Worm (Caenorhabditis elegans) whole organism, L4 larva: ENCODE measurements around the gene srj-26.
"Not testable (repeated sequence)": the region's sequence is repeated elsewhere in the genome, so short reads cannot be mapped to it uniquely, and the experiment has no call there.

ENCODE experiments used
- D1046.2 ChIP-seq: fragments of 200-800 bp; sonication (Bioruptor generic); IDR thresholded peaks from 2 replicates; pipeline ENCODE4 v1.3.6; 2022; ENCODE audit warnings: missing genetic modification characterization, missing compliant biosample characterization
- F37D6.2 ChIP-seq: sonication (generic microtip); optimal IDR thresholded peaks from 2 replicates; lab custom pipeline; 2016; ENCODE audit warnings: mild to moderate bottlenecking, missing genetic modification characterization, missing compliant biosample characterization
- F44E2.7 ChIP-seq: fragments of 200-800 bp; sonication (Bioruptor generic); IDR thresholded peaks from 2 replicates; pipeline ENCODE4 v2.1.2; 2022; ENCODE audit warnings: missing genetic modification characterization, missing compliant biosample characterization
- F49E8.2 ChIP-seq: sonication (generic microtip); optimal IDR thresholded peaks from 2 replicates; lab custom pipeline; 2016; ENCODE audit warnings: missing compliant biosample characterization, mild to moderate bottlenecking, missing genetic modification characterization, borderline replicate concordance
- R02D3.7 ChIP-seq: fragments of 150-350 bp; sonication (generic microtip); optimal IDR thresholded peaks from 3 replicates; lab custom pipeline; 2014; ENCODE audit warnings: missing biosample characterization, missing genetic modification characterization
- T26A8.4 ChIP-seq: fragments of 200-800 bp; sonication (Bioruptor generic); IDR thresholded peaks from 2 replicates; pipeline ENCODE4 v1.3.6; 2022; ENCODE audit warnings: missing genetic modification characterization, missing compliant biosample characterization
- Y75B8A.6 ChIP-seq: fragments of 200-800 bp; sonication (Bioruptor generic); IDR thresholded peaks from 2 replicates; pipeline ENCODE4 v1.3.6; 2022; ENCODE audit warnings: missing genetic modification reagents, missing genetic modification characterization, missing compliant biosample characterization
- ZK337.2 ChIP-seq: fragments of 200-800 bp; sonication (Bioruptor generic); IDR thresholded peaks from 2 replicates; pipeline ENCODE4 v1.3.6; 2022; ENCODE audit warnings: missing genetic modification reagents, missing genetic modification characterization, missing compliant biosample characterization
- ZK546.5 ChIP-seq, 2 experiments: sonication (generic microtip); optimal IDR thresholded peaks; 2 replicates each; lab custom pipeline; 2017; ENCODE audit warnings: missing biosample characterization in 2 of 2, missing genetic modification characterization in 2 of 2
- aha-1 ChIP-seq: fragments of 150-350 bp; peaks from one replicate; lab custom pipeline; 2014; ENCODE audit warnings: missing biosample characterization, missing genetic modification characterization
- ceh-20 ChIP-seq: fragments of 200-800 bp; sonication (Bioruptor generic); IDR thresholded peaks from 2 replicates; pipeline ENCODE4 v1.3.6; 2022; ENCODE audit warnings: missing genetic modification reagents, missing genetic modification characterization, missing compliant biosample characterization
- ceh-44 ChIP-seq: fragments of 200-800 bp; sonication (Bioruptor generic); IDR thresholded peaks from 2 replicates; pipeline ENCODE4 v1.3.6; 2022; ENCODE audit warnings: missing genetic modification reagents, missing genetic modification characterization, missing compliant biosample characterization
- ceh-62 ChIP-seq: sonication (generic microtip); optimal IDR thresholded peaks from 2 replicates; lab custom pipeline; 2017; ENCODE audit warnings: missing biosample characterization, missing genetic modification characterization
- ceh-82 ChIP-seq: sonication (generic microtip); optimal IDR thresholded peaks from 2 replicates; lab custom pipeline; 2017; ENCODE audit warnings: missing biosample characterization, missing genetic modification characterization
- daf-12 ChIP-seq: fragments of 150-350 bp; optimal IDR thresholded peaks from 2 replicates; lab custom pipeline; 2014; ENCODE audit warnings: missing biosample characterization, missing genetic modification reagents, missing genetic modification characterization
- daf-16 ChIP-seq, 3 experiments: sonication (generic microtip); optimal IDR thresholded peaks; 2 replicates each; lab custom pipeline; 2016 to 2017; ENCODE audit warnings: missing genetic modification characterization in 3 of 3, missing genetic modification reagents in 3 of 3, mild to moderate bottlenecking in 2 of 3, missing compliant biosample characterization in 2 of 3, missing biosample characterization in 1 of 3, moderate library complexity in 1 of 3
- daf-19 ChIP-seq: fragments of 200-800 bp; sonication (Bioruptor generic); conservative IDR thresholded peaks from 2 replicates; pipeline ENCODE4 v1.3.6; 2022; ENCODE audit warnings: missing genetic modification characterization, missing compliant biosample characterization
- daf-8 ChIP-seq: fragments of 200-800 bp; sonication (Bioruptor generic); IDR thresholded peaks from 2 replicates; pipeline ENCODE4 v1.3.6; 2022; ENCODE audit warnings: missing genetic modification characterization, missing compliant biosample characterization
- dmd-6 ChIP-seq: fragments of 200-800 bp; sonication (Bioruptor generic); IDR thresholded peaks from 2 replicates; pipeline ENCODE4 v1.3.6; 2022; ENCODE audit warnings: missing genetic modification reagents, missing genetic modification characterization, missing compliant biosample characterization
- dmd-8 ChIP-seq: fragments of 200-800 bp; sonication (Bioruptor generic); IDR thresholded peaks from 2 replicates; pipeline ENCODE4 v1.3.6; 2022; ENCODE audit warnings: missing genetic modification characterization, missing compliant biosample characterization
- dmd-9 ChIP-seq: fragments of 200-800 bp; sonication (Bioruptor generic); IDR thresholded peaks from 2 replicates; pipeline ENCODE4 v1.3.6; 2022; ENCODE audit warnings: missing genetic modification reagents, missing genetic modification characterization, missing compliant biosample characterization
- egl-43 ChIP-seq: fragments of 200-800 bp; sonication (Bioruptor generic); IDR thresholded peaks from 2 replicates; pipeline ENCODE4 v1.3.6; 2022; ENCODE audit warnings: missing genetic modification reagents, missing genetic modification characterization, missing compliant biosample characterization
- fos-1 ChIP-seq: fragments of 150-350 bp; optimal IDR thresholded peaks from 2 replicates; lab custom pipeline; 2014; ENCODE audit warnings: missing biosample characterization, missing genetic modification characterization
- gei-8 ChIP-seq: fragments of 200-800 bp; sonication (Bioruptor generic); optimal IDR thresholded peaks from 2 replicates; lab custom pipeline; 2018; ENCODE audit warnings: mild to moderate bottlenecking, missing genetic modification characterization, missing compliant biosample characterization
- hlh-11 ChIP-seq: fragments of 200-800 bp; sonication (Bioruptor generic); optimal IDR thresholded peaks from 2 replicates; lab custom pipeline; 2018; ENCODE audit warnings: mild to moderate bottlenecking, missing genetic modification characterization, missing compliant biosample characterization
- hlh-30 ChIP-seq: sonication (generic microtip); optimal IDR thresholded peaks from 2 replicates; lab custom pipeline; 2017; ENCODE audit warnings: antibody characterized with exemption, mild to moderate bottlenecking, missing genetic modification characterization, missing compliant biosample characterization; ENCODE audit not compliant: insufficient read depth
- lim-7 ChIP-seq: fragments of 200-800 bp; sonication (Bioruptor generic); IDR thresholded peaks from 2 replicates; pipeline ENCODE4 v1.3.6; 2022; ENCODE audit warnings: missing genetic modification characterization, missing compliant biosample characterization
- lin-38 ChIP-seq: fragments of 200-800 bp; sonication (Bioruptor generic); IDR thresholded peaks from 2 replicates; pipeline ENCODE4 v1.3.6; 2022; ENCODE audit warnings: missing genetic modification reagents, missing genetic modification characterization, missing compliant biosample characterization
- madf-5 ChIP-seq, 2 experiments: fragments of 200-800 bp; sonication (Bioruptor generic); IDR thresholded peaks; 2 replicates each; pipeline ENCODE4 v1.3.6; 2022; ENCODE audit warnings: missing compliant biosample characterization in 2 of 2, missing genetic modification characterization in 2 of 2
- mxl-3 ChIP-seq: fragments of 200-800 bp; sonication (Bioruptor generic); optimal IDR thresholded peaks from 2 replicates; lab custom pipeline; 2018; ENCODE audit warnings: mild to moderate bottlenecking, missing genetic modification characterization, missing compliant biosample characterization
- nhr-10 ChIP-seq: fragments of 150-350 bp; optimal IDR thresholded peaks from 2 replicates; lab custom pipeline; 2014; ENCODE audit warnings: missing biosample characterization, missing genetic modification characterization
- nhr-42 ChIP-seq: fragments of 200-800 bp; sonication (Bioruptor generic); IDR thresholded peaks from 2 replicates; pipeline ENCODE4 v1.3.6; 2022; ENCODE audit warnings: missing genetic modification characterization, missing compliant biosample characterization
- nhr-48 ChIP-seq: sonication (generic microtip); optimal IDR thresholded peaks from 2 replicates; lab custom pipeline; 2016; ENCODE audit warnings: mild to moderate bottlenecking, missing genetic modification characterization, missing compliant biosample characterization
- php-3 ChIP-seq: fragments of 200-800 bp; sonication (Bioruptor generic); IDR thresholded peaks from 2 replicates; pipeline ENCODE4 v1.3.6; 2022; ENCODE audit warnings: missing genetic modification reagents, missing genetic modification characterization, missing compliant biosample characterization
- saeg-2 ChIP-seq: fragments of 200-800 bp; sonication (Bioruptor generic); IDR thresholded peaks from 2 replicates; pipeline ENCODE4 v1.3.6; 2022; ENCODE audit warnings: missing genetic modification reagents, missing genetic modification characterization, missing compliant biosample characterization
- sdz-12 ChIP-seq: fragments of 200-800 bp; sonication (Bioruptor generic); optimal IDR thresholded peaks from 2 replicates; lab custom pipeline; 2018; ENCODE audit warnings: mild to moderate bottlenecking, missing genetic modification characterization, missing compliant biosample characterization
- set-16 ChIP-seq: fragments of 200-800 bp; sonication (Bioruptor generic); IDR thresholded peaks from 2 replicates; pipeline ENCODE4 v1.3.6; 2022; ENCODE audit warnings: missing genetic modification reagents, missing genetic modification characterization, missing compliant biosample characterization
- skn-1 ChIP-seq: fragments of 150-350 bp; optimal IDR thresholded peaks from 2 replicates; lab custom pipeline; 2014; ENCODE audit warnings: missing biosample characterization, missing genetic modification characterization
- snpc-1.2 ChIP-seq: fragments of 200-800 bp; sonication (Bioruptor generic); IDR thresholded peaks from 2 replicates; pipeline ENCODE4 v1.3.6; 2022; ENCODE audit warnings: missing genetic modification reagents, missing genetic modification characterization, missing compliant biosample characterization
- snpc-4 ChIP-seq: fragments of 150-350 bp; optimal IDR thresholded peaks from 2 replicates; lab custom pipeline; 2014; ENCODE audit warnings: missing biosample characterization, missing genetic modification characterization
- tag-97 ChIP-seq: fragments of 200-800 bp; sonication (Bioruptor generic); IDR thresholded peaks from 2 replicates; pipeline ENCODE4 v1.3.6; 2022; ENCODE audit warnings: missing genetic modification characterization, missing compliant biosample characterization
- vab-7 ChIP-seq: fragments of 200-800 bp; sonication (Bioruptor generic); IDR thresholded peaks from 2 replicates; pipeline ENCODE4 v1.3.6; 2022; ENCODE audit warnings: missing genetic modification reagents, missing genetic modification characterization, missing compliant biosample characterization
- zfp-2 ChIP-seq: sonication (generic microtip); optimal IDR thresholded peaks from 2 replicates; lab custom pipeline; 2016; ENCODE audit warnings: mild to moderate bottlenecking, missing genetic modification characterization, missing compliant biosample characterization

The srj-26 gene

ce11 chrV:18397814-18398213 lies 23.1 kb upstream of the srj-26 start, which contains the start of gene Y51A2B.16:
Y51A2B.16 (minus strand) TSS chrV:18397914.
- TF ChIP-seq vab-7: no peak
- no peak for TF ChIP-seq mxl-3 (GFP tag; lab: Kevin White, UChicago)
- no peak for TF ChIP-seq Y75B8A.6 (GFP tag; lab: Robert Waterston, UW)
- no peak for TF ChIP-seq F49E8.2 (tag; lab: Kevin White, UChicago)
- TF ChIP-seq gei-8 (GFP tag; lab: Kevin White, UChicago): no peak
- TF ChIP-seq ZK546.5 (tag; optimal IDR thresholded peaks at IDR 0.05; lab: Kevin White, UChicago): no peak
- TF ChIP-seq madf-5 (GFP tag; IDR thresholded peaks at IDR 0.05; lab: Robert Waterston, UW): no peak
- no peak for TF ChIP-seq D1046.2 (GFP tag; lab: Robert Waterston, UW)
- no peak for TF ChIP-seq sdz-12 (GFP tag; lab: Kevin White, UChicago)
- no peak for TF ChIP-seq hlh-11 (tag; lab: Kevin White, UChicago)
- no peak for TF ChIP-seq nhr-48 (tag; lab: Kevin White, UChicago)
- no peak for TF ChIP-seq ceh-44 (GFP tag; lab: Robert Waterston, UW)
- no peak for TF ChIP-seq ceh-62
- no peak for TF ChIP-seq snpc-1.2 (GFP tag; lab: Robert Waterston, UW)
- TF ChIP-seq hlh-30 (tag; lab: Kevin White, UChicago): no peak
- no peak for TF ChIP-seq dmd-9 (GFP tag; lab: Robert Waterston, UW)
- TF ChIP-seq aha-1 (tag; lab: Kevin White, UChicago): no peak
- no peak for TF ChIP-seq egl-43 (GFP tag; lab: Robert Waterston, UW)
- no peak for TF ChIP-seq ZK337.2 (GFP tag; lab: Robert Waterston, UW)
- no peak for TF ChIP-seq lin-38 (GFP tag; lab: Robert Waterston, UW)
- TF ChIP-seq, all 104 proteins: peak for 0

- TF ChIP-seq skn-1 (tag; lab: Kevin White, UChicago) (no peak), aha-1 (tag; lab: Kevin White, UChicago) (peak; percentile 4), snpc-1.2 (GFP tag; lab: Robert Waterston, UW) (no peak)
Observed at ce11 chrV:18402743-18403142, 18.2 kb upstream of the srj-26 start.

- TF ChIP-seq nhr-42, tag-97, D1046.2 (GFP tag; lab: Robert Waterston, UW): not testable (repeated sequence)
Observed at ce11 chrV:18404767-18405166, 16.1 kb upstream of the srj-26 start, which contains the start of gene srh-209. srh-209 (minus strand) TSS chrV:18404867.

- no peak for TF ChIP-seq php-3 (GFP tag; lab: Robert Waterston, UW)
Observed at ce11 chrV:18410142-18410541, 10.8 kb upstream of the srj-26 start, which contains the start of gene srh-207. srh-207 (minus strand) TSS chrV:18410242.

ce11 chrV:18412351-18412750 lies 8.5 kb upstream of the srj-26 start:
- TF ChIP-seq nhr-10 (tag; lab: Kevin White, UChicago) (no peak), lim-7 (GFP tag; lab: Robert Waterston, UW) (peak; percentile 79), D1046.2 (GFP tag; lab: Robert Waterston, UW) (no peak), madf-5 (GFP tag; IDR thresholded peaks at IDR 0.05; lab: Robert Waterston, UW) (peak in 1 of 2 experiments; percentile 57; a peak in 1 of 4 replicates), T26A8.4 (GFP tag; lab: Robert Waterston, UW) (no peak), daf-8 (GFP tag; lab: Robert Waterston, UW) (no peak), set-16 (no peak), F49E8.2 (tag; lab: Kevin White, UChicago) (peak; percentile 10), Y75B8A.6 (GFP tag; lab: Robert Waterston, UW) (no peak), F37D6.2 (tag; lab: Kevin White, UChicago) (no peak), ceh-82 (tag; lab: Kevin White, UChicago) (no peak), F44E2.7 (GFP tag; lab: Robert Waterston, UW) (no peak), ceh-20 (GFP tag; lab: Robert Waterston, UW) (0 out of 2 replicates have a peak, but pooled peaks have one; percentile 40), fos-1 (tag; lab: Kevin White, UChicago) (no peak), zfp-2 (tag; lab: Kevin White, UChicago) (no peak), dmd-8 (no peak), daf-12 (no peak), R02D3.7 (tag; lab: Kevin White, UChicago) (no peak), snpc-4 (tag; lab: Kevin White, UChicago) (no peak), dmd-6 (GFP tag; lab: Robert Waterston, UW) (peak; percentile 36; the same call in 1 of the 2 replicates), daf-19 (GFP tag; lab: Robert Waterston, UW) (no peak), daf-16 (GFP tag; optimal IDR thresholded peaks at IDR 0.05; lab: Kevin White, UChicago) (peak in 1 of 2 experiments; percentile 44), daf-16 (tag; optimal IDR thresholded peaks at IDR 0.05; lab: Kevin White, UChicago) (peak; percentile 54), saeg-2 (GFP tag; lab: Robert Waterston, UW) (no peak), ceh-62 (no peak)
